Fruit fly (Drosophila melanogaster) whole organism, adult: ENCODE results near the gene glo.
A peak's percentile ranks its signal among the peaks of the same experiment; 100 is the strongest.

Experiments used
- CG11617 ChIP-seq: fragments of 200-800 bp; sonication (Bioruptor generic); optimal IDR thresholded peaks from 2 replicates; lab custom pipeline; 2017; ENCODE audit warnings: mild to moderate bottlenecking, missing biosample characterization, missing genetic modification reagents, missing genetic modification characterization
- CG12768 ChIP-seq: fragments of 200-800 bp; sonication (Bioruptor generic); optimal IDR thresholded peaks from 2 replicates; lab custom pipeline; 2017; ENCODE audit warnings: missing biosample characterization, missing genetic modification characterization, mild to moderate bottlenecking, moderate library complexity, missing genetic modification reagents
- CG14711 ChIP-seq: fragments of 200-800 bp; sonication (Bioruptor generic); optimal IDR thresholded peaks from 2 replicates; lab custom pipeline; 2018; ENCODE audit warnings: missing biosample characterization, mild to moderate bottlenecking, missing genetic modification characterization, moderate library complexity
- CG1620 ChIP-seq: fragments of 200-800 bp; sonication (Bioruptor generic); optimal IDR thresholded peaks from 2 replicates; lab custom pipeline; 2016; ENCODE audit warnings: missing biosample characterization, missing genetic modification characterization
- CG33017 ChIP-seq: fragments of 200-800 bp; sonication (Bioruptor generic); optimal IDR thresholded peaks from 2 replicates; lab custom pipeline; 2018; ENCODE audit warnings: missing biosample characterization, mild to moderate bottlenecking, missing genetic modification characterization, moderate library complexity
- CG5204 ChIP-seq: fragments of 200-800 bp; sonication (Bioruptor generic); optimal IDR thresholded peaks from 2 replicates; lab custom pipeline; 2016; ENCODE audit warnings: missing biosample characterization, missing genetic modification characterization
- CG7045 ChIP-seq: fragments of 200-800 bp; sonication (Bioruptor generic); optimal IDR thresholded peaks from 2 replicates; lab custom pipeline; 2017; ENCODE audit warnings: missing biosample characterization, mild to moderate bottlenecking, missing genetic modification characterization
- CG7101 ChIP-seq: fragments of 200-800 bp; sonication (Bioruptor generic); optimal IDR thresholded peaks from 2 replicates; lab custom pipeline; 2018; ENCODE audit warnings: missing biosample characterization, mild to moderate bottlenecking, missing genetic modification characterization, moderate library complexity
- Clk ChIP-seq: fragments of 200-800 bp; sonication (Bioruptor generic); optimal IDR thresholded peaks from 2 replicates; lab custom pipeline; 2017; ENCODE audit warnings: missing biosample characterization, missing genetic modification characterization
- Crg-1 ChIP-seq: fragments of 200-800 bp; sonication (Bioruptor generic); optimal IDR thresholded peaks from 2 replicates; lab custom pipeline; 2016; ENCODE audit warnings: missing biosample characterization, missing genetic modification characterization
- Hr96 ChIP-seq: fragments of 200-800 bp; sonication (Bioruptor generic); optimal IDR thresholded peaks from 2 replicates; lab custom pipeline; 2016; ENCODE audit warnings: missing biosample characterization, missing genetic modification characterization
- Mnt ChIP-seq: fragments of 200-800 bp; sonication (Bioruptor generic); optimal IDR thresholded peaks from 2 replicates; lab custom pipeline; 2016; ENCODE audit warnings: missing biosample characterization, mild to moderate bottlenecking, missing genetic modification characterization
- bab1 ChIP-seq: fragments of 200-800 bp; sonication (Bioruptor generic); optimal IDR thresholded peaks from 3 replicates; lab custom pipeline; 2019; ENCODE audit warnings: missing biosample characterization, mild to moderate bottlenecking, missing genetic modification characterization, moderate library complexity
- cic ChIP-seq: fragments of 200-800 bp; sonication (Bioruptor generic); optimal IDR thresholded peaks from 2 replicates; lab custom pipeline; 2017; ENCODE audit warnings: missing biosample characterization, mild to moderate bottlenecking, missing genetic modification characterization, moderate library complexity
- cnc ChIP-seq, 2 experiments: fragments of >200 bp; optimal IDR thresholded peaks; 2 replicates each; lab custom pipeline; 2017
- kay ChIP-seq: fragments of 200-800 bp; sonication (Bioruptor generic); peaks from one replicate; lab custom pipeline; 2016; ENCODE audit warnings: missing biosample characterization, missing genetic modification characterization, borderline replicate concordance
- ovo ChIP-seq: fragments of 200-800 bp; sonication (Bioruptor generic); optimal IDR thresholded peaks from 2 replicates; lab custom pipeline; 2016; ENCODE audit warnings: missing biosample characterization, missing genetic modification characterization
- pad ChIP-seq: fragments of 200-800 bp; sonication (Bioruptor generic); optimal IDR thresholded peaks from 3 replicates; lab custom pipeline; 2017; ENCODE audit warnings: missing biosample characterization, missing genetic modification characterization, mild to moderate bottlenecking, moderate library complexity, missing genetic modification reagents
- tj ChIP-seq: fragments of 200-800 bp; sonication (Bioruptor generic); optimal IDR thresholded peaks from 3 replicates; lab custom pipeline; 2017; ENCODE audit warnings: missing biosample characterization, mild to moderate bottlenecking, missing genetic modification characterization, moderate library complexity
- toe ChIP-seq: fragments of 200-800 bp; sonication (Bioruptor generic); optimal IDR thresholded peaks from 2 replicates; lab custom pipeline; 2016; ENCODE audit warnings: missing biosample characterization, missing genetic modification characterization

The glo gene

DNA sequence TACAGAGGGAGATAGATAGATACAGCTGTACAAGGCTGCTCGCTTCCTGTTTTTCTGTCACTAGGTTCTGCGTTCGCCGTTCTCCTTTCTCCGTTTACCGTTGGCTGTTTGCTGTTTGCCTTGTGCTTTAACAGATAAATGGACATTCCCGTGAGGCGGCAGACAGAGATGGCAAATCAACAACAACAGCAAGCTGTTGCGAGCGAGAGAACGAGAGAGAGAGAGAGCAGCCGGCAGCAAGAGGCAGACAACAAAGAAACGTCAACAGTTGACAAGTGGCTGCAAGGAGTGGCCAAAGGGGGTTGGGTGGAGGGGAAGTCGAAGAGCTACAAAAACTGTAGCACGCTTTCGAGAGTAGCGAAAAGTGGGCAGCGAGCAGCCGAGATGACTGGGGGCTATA, 14.2 kb upstream of the glo start:
- TF ChIP-seq CG7101 (no peak), tj (GFP tag; lab: Kevin White, UChicago) (no peak), CG14711 (tag; lab: Kevin White, UChicago) (no peak), CG33017 (tag; lab: Kevin White, UChicago) (no peak), kay (GFP tag; lab: Kevin White, UChicago) (no peak), CG11617 (no peak), toe (GFP tag; lab: Kevin White, UChicago) (no peak), Crg-1 (GFP tag; lab: Kevin White, UChicago) (no peak), CG12768 (GFP tag; lab: Kevin White, UChicago) (no peak), ovo (no peak), bab1 (GFP tag; lab: Kevin White, UChicago) (no peak), pad (GFP tag; lab: Kevin White, UChicago) (no peak), cic (GFP tag; lab: Kevin White, UChicago) (no peak)

DNA sequence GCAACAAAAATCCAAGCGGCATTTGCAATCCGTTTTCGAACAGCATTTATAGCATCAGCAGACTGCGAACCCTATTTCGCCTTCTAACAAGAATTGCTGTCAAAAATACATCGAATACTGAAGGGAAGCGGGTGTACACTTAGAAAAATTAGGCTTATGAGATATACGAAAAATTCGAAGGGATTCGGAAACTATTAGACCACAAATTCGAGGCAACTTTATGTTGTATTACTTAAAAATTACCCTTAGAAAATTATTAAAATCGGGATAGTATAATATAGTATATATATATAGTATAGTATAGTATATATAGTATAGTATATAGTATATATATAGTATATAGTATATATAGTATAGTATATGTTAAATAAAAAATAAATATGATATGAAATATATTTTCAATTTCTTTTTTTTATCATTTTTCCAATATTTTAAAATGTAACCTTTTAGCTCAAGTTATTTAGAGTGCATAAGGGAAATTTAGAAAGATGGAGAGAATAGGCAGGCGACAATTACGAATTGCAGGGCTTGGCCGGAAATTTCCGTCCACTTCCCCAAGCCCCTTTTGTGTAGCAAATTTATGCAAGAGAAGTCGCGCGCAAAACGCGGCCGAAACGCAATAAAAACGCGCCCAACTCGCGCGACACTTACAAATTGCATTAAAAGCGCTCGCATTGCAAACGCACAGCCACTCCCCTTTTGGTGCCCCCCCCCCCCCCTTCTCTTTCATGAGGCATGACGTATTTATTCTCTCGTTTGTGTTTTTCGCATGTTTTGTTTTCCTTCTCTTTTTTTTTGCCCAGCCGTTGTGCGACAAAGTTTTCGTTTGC, 11.8 kb upstream of the glo start:
- TF ChIP-seq CG1620 (GFP tag; lab: Kevin White, UChicago): no peak
- no peak for TF ChIP-seq toe (GFP tag; lab: Kevin White, UChicago)
- no peak for TF ChIP-seq Crg-1 (GFP tag; lab: Kevin White, UChicago)

DNA sequence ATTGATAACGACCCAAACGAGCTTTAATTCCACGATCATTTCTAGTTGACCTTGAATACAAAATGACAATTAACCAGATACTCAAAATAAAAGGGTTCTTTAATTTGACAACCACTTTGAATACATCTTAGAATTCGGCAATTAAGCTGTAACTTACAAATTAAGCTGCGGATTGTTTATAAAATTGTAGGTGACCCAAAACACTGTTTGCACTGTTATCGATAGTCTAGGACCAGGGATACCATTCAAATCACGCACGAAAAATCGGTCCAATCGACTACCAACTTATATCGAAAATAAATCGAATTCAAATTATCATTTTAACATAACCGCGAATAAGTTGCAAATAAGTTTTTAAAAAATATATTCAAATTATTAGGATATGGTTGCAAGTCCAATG, 3.0 kb upstream of the glo start, which contains the start of gene Kyat:
Gene Kyat, minus strand, starts transcription at position 228 of the 400 bp plus-strand sequence.
- TF ChIP-seq cic (GFP tag; lab: Kevin White, UChicago) (no peak), bab1 (GFP tag; lab: Kevin White, UChicago) (peak; percentile 1)

DNA sequence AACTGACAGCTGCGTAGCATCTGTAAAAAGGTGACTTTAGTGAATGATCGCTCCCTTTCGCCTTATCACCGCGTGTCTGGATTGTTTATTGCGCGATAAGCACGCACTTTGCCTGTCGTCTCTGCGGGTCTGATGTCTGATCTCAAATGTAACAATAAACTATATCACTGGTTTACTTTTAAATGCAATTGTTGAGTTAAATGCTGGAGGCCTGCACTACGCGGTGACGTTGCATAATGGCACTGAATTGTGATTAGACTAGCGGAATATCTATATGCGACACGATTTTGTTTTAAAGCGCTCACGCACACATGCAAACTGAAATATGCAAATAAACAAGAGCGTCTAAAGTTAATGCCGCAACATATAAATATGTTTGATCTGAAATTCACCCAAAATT, 2.6 kb upstream of the glo start:
- TF ChIP-seq cnc (optimal IDR thresholded peaks at IDR 0.05; lab: Kevin White, UChicago) (peak; percentile 45 to 53), cic (GFP tag; lab: Kevin White, UChicago) (peak; percentile 27), CG5204 (GFP tag; lab: Kevin White, UChicago) (no peak), Hr96 (GFP tag; lab: Kevin White, UChicago) (no peak), tj (GFP tag; lab: Kevin White, UChicago) (peak; percentile 85), CG33017 (tag; lab: Kevin White, UChicago) (no peak), kay (GFP tag; lab: Kevin White, UChicago) (no peak)

DNA sequence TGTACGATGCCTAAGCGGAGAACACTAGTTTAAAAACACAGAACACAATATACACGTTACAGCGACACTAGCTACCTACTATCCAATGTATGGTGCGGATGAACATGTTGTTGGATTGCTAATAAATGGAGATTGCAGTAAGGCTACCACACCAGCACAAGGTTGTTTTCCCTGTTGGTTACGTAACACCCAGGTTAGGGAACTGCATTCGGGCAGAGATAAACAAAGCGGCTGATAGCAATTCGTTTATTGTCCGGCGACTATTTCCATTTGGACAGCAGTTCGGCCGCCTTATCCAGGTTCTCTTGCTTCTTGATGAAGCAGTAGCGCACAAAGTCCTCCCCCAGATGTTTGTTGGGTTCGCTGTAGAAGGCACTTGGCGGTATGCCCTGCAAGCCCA, 928 bp upstream of the glo start:
- TF ChIP-seq bab1 (GFP tag; lab: Kevin White, UChicago) (no peak), CG33017 (tag; lab: Kevin White, UChicago) (no peak), CG7045 (GFP tag; lab: Kevin White, UChicago) (no peak), CG11617 (no peak), CG12768 (GFP tag; lab: Kevin White, UChicago) (no peak), CG1620 (GFP tag; lab: Kevin White, UChicago) (no peak)

DNA sequence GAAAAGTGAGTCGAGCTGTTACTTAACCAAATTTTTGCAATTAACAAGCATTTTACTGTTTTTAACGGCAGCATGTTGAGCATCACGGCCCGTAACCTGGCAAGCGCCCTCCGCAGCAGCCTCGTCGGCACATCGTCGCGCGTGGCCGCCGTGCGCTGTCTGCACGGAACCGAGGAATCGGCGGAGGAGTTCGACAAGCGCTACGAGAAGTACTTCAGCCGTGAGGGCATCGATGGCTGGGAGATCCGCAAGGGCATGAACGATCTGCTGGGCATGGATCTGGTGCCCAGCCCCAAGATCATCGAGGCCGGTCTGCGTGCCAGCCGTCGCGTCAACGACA, 390 bp upstream of the glo start:
- TF ChIP-seq Clk (GFP tag; lab: Kevin White, UChicago) (no peak), CG33017 (tag; lab: Kevin White, UChicago) (no peak)

DNA sequence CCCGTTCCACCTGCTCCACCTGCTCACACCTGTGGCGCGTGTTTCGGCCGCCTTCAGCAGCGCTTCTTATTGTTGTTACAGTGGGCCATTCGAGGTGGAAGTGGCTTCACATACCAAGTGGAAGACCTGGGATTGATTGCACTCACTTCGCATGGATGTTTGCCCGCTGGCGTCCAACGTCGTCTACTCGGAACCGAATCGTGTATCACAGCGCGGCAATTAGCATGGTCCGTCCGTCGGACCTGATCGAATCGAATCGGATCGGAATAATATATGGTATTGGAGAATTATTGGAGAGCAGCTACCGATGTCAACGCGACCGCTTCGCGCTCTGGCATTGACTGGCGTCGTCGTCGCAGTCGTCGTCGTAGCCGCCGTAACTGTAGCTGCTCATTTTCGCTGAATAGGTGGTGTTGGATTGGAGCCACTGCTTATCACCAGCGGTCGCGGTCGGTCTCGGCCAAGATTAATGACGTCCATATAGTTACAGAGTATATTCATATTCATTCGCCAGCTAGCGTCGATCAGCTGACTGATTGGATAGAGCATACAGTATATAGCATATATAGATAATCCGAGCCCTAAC, 6.2 kb downstream of the glo start, which contains the start of gene ClC-a:
Gene ClC-a, minus strand, starts transcription at position 327 of the 586 bp plus-strand sequence.
- TF ChIP-seq CG33017 (tag; lab: Kevin White, UChicago) (no peak), CG7101 (no peak), CG11617 (no peak), ovo (peak; percentile 18), bab1 (GFP tag; lab: Kevin White, UChicago) (peak; percentile 74), Hr96 (GFP tag; lab: Kevin White, UChicago) (no peak), pad (GFP tag; lab: Kevin White, UChicago) (no peak), CG12768 (GFP tag; lab: Kevin White, UChicago) (peak; percentile 9), kay (GFP tag; lab: Kevin White, UChicago) (peak; percentile 94), tj (GFP tag; lab: Kevin White, UChicago) (peak; percentile 81), Mnt (GFP tag; lab: Kevin White, UChicago) (peak; percentile 59), cic (GFP tag; lab: Kevin White, UChicago) (peak; percentile 89), CG7045 (GFP tag; lab: Kevin White, UChicago) (no peak), CG1620 (GFP tag; lab: Kevin White, UChicago) (no peak), Crg-1 (GFP tag; lab: Kevin White, UChicago) (no peak), toe (GFP tag; lab: Kevin White, UChicago) (no peak), Clk (GFP tag; lab: Kevin White, UChicago) (no peak), cnc (optimal IDR thresholded peaks at IDR 0.05; lab: Kevin White, UChicago) (no peak), CG5204 (GFP tag; lab: Kevin White, UChicago) (no peak), CG14711 (tag; lab: Kevin White, UChicago) (no peak)
